Fruit fly (Drosophila melanogaster) ovary, adult (tissue): ENCODE measurements around the gene Ppm1.

Source experiments
- CG17801 ChIP-seq: fragments of 200-800 bp; optimal IDR thresholded peaks from 2 replicates; lab custom pipeline; 2019; ENCODE audit warnings: missing biosample characterization, mild to moderate bottlenecking, missing genetic modification characterization, moderate library complexity; ENCODE audit not compliant: partially characterized antibody

Gene Ppm1

DNA sequence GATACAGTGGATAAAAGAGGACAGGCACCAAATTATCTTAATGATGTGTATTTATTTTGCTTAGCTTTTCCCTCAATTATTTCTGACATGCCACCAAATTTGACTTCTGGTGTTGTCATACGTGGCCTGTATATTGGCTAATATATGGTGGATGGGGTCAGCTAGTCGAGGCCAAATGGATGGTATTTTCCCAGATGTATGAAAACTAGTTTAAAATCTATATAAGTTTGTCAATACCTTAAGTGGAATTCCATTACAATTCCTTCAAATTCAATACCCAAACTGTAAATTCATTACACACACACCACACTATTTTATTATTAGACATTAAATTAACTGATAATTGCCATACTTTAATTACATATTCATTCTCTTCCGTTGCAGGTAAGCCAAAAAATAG, 29.3 kb upstream of the Ppm1 start:
- no peak for TF ChIP-seq CG17801 (GFP tag; lab: Kevin White, UChicago)

DNA sequence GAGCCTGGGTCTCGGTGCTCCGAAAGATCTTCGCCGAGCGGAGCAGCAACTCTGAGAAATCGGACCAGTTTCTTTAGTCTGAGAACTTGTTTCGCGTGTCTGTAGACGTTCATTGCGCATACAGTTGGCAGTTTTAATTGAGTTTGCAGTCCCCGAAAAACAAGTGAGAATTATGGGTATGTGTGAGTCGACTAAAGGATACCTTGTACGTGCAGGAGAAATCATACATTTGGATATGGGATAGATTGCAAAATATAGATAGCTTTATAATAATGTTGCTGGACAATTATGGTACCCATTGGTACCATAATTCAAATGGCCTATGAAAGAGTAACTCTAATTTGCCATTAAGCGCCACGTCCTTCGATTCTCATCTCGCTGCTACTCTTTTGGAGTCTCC, 28.7 kb upstream of the Ppm1 start:
- TF ChIP-seq CG17801 (GFP tag; lab: Kevin White, UChicago), result no peak

DNA sequence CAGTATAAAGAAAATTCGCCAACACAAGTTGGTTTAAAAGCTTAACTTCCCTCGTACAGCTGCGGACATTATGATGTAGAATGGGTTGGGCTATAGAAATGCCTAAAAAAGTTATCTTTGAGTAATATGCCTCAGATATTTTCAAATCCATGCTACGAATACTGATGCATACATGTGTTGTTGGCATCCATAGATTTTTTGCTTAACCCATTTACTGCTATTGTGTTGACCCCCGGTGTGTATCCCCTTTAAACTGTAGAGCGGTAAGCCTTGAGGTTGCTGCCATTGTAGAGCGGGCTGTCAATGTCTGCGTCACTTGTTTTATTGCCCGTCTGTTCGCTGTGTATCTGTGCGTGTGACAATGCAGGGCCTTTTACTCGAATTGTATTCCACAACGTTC, 28.2 kb upstream of the Ppm1 start:
- peak; percentile 87 for TF ChIP-seq CG17801 (GFP tag; lab: Kevin White, UChicago)

DNA sequence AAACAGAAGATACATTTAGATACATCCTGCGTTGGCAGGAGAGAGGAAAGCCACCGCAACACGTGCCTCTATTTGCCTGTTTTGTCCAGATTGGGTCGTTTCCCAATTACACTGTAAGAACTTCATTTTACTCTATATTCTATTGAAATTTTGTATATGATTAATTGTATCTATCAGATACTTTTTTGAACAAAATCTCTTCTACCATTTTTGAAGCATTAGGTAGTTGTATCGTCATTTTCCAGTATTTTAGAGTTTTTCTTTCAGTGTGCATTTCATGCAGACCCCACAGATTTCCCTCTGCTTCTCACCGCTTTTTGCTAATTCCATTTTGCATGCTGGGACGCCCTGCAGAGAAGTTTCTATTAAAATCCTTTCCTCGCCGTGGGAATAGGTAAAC, 26.6 kb upstream of the Ppm1 start:
- TF ChIP-seq CG17801 (GFP tag; lab: Kevin White, UChicago), result no peak

DNA sequence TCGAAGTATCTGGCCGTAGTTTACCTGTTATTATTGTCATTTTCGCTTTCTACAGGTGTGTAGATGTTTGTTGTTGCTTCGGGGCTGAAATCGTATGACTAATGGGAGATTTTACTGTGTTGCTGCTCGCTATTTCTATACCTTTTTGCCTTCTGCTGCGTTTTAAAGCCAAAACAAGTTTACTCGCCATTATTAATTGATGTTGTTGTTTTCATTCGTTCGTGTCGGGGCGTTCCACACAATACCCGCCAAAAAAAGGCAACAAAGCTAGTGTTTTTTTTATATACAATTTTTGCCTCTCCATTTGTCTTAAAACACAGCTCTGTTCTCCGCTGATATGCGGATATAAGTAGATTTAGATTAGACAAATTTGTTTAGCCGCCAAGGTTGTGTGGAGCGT, 25.8 kb upstream of the Ppm1 start:
- no peak for TF ChIP-seq CG17801 (GFP tag; lab: Kevin White, UChicago)

DNA sequence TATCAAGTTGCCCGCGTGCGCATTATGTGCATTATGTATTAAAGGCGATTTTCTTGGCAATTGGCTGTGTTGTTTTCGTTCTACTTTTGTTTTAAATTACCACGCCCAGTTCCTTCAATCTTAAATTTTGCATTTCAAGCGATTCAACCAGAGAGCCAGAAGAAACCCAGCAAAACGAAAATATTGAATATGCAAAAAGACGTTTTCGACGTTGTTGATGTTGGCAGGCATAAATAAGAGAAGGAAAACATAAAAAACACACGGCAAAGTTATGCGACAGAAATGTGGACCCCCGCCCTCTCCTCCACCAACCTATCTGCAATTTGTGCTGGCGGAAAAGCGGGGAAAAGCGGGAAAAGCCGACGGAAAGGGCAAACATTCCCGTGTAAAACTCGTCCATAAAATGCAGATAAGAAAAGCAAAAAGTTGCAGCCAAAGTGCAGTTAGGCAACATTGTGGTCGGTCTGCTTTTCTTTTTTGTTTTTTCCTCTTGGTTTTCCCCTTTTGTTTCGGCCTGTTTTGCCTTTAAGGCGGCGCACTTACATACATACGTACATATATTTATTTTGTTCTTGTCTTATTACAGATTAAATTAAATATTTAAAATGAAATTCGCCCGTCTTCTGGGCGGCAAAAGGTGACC, 25.1 kb upstream of the Ppm1 start:
- no peak for TF ChIP-seq CG17801 (GFP tag; lab: Kevin White, UChicago)

DNA sequence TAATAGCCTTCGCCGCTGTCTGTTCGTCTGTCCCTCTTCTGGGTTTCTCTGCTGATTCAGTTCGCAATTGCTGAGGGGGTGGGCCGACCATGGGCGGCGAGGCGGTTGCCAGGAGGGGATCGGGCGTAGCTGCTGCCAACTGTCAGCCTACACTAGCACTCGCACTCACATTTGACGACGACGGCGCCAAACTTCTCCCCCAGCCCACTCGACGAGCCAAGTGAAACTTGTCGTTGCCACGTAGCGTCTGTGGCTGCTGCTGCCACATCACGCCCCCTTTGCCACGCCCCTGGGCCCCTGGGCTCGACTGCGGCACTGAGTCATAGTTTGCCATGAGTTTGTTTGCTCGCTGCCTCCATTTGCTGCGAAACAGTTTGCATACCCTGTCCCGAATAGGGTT, 23.8 kb upstream of the Ppm1 start:
- no peak for TF ChIP-seq CG17801 (GFP tag; lab: Kevin White, UChicago)

DNA sequence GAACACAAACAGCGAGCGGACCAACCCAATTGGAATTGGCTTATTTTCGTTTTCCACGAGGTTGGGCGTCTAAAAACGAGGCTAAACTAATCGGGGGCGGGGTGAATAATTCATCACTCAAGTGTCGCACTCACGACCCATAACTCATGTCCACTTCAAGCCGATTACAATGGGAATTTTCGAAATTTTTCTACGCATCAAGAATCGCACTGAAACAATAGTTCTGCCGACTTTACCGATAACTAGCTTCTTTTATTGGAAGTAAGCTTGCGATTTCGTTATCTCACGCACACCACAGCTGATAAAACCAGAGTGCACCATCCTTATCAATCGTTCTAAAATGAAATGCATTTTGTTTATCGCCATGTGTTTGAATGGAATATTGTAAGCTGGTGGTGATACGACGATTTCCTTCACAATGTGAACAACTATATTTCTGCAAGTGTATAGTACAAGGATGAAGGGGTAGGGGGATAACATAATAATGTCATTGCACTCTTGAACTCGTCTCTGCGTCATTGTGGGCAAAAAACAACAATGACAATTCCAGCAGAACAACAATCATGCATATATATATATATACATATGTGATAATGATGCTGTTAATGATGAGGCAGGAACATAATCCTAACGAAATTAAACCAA, 21.6 kb upstream of the Ppm1 start:
- no peak for TF ChIP-seq CG17801 (GFP tag; lab: Kevin White, UChicago)

DNA sequence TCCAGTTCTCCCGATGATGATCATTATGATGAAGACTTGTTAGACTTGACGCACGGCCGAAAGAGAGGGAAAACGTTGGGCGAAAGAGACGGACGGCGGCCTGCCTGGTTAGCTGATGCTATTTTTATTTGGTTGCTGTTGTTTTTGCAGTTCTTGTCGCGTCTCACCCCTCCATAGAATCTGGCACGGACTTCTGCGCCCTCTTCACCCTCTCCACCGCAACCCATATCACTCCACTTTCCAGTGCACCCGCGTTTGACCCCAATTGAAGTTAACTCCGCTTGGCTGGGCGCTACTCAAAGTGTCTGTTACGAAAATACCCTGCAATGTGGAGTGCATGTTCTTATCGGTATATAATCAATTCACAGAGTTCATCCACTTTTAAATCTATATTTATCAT, 20.0 kb upstream of the Ppm1 start:
- TF ChIP-seq CG17801 (GFP tag; lab: Kevin White, UChicago), result no peak

DNA sequence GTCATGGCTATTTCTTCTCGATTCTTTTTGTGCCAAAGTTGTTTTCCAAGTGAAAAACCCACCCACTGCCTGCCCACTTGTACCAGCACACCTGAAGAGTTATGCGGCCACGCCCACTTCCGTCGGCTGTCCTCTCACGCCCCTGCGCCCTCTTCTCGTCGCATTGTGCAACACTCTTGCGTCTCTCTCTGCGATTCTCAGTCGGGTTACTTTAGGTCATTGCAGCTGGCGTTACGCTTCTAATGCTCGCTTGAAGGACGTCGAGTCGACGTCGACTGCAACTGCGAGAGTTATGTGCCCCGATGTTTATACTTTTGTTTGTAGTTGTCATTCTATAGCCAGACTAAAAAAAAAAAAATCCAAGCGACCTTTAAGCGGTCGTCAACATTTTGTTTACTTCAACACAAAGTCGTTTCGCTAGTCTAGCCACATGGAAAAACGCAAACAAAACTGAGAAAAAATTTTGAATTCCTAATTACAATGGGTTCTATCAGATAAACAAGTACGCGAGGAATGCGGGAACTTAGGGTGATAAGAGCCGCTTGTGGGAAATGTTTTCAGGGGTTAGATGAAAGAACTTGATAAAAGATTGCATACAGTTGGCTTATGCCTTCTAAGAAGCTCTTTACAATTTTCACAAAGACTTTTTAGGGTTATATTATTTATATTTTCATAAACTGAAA, 19.2 kb upstream of the Ppm1 start:
- TF ChIP-seq CG17801 (GFP tag; lab: Kevin White, UChicago), result no peak

DNA sequence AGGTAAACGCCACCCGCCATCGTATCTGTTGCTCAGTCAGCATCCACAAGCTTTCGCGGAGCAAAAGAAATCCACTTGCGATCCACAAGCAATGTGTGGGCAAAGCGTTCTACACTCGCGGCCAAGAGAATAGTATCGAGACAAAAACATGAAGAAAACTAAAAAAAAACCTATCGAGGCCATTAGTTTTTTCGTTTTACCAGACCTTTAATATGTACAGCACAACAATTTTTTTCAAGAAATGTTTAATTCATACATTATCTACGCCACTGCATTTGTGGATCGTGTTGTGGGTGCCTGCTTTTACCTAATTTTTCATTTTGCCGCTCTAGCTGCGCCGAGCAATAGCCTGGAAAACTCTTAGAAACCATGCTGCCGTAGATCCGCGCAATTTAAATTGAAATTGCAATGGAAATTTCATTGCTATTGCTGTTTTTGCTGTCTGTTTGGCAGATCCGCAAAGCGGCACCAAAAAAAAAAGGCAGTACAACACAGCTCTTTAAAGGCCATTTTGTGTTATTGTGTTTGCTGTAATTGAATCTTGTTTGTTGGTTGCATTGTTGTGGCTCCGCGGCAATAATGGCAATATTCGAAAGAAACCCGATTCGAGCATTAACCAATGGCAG, 18.0 kb upstream of the Ppm1 start:
- no peak for TF ChIP-seq CG17801 (GFP tag; lab: Kevin White, UChicago)

DNA sequence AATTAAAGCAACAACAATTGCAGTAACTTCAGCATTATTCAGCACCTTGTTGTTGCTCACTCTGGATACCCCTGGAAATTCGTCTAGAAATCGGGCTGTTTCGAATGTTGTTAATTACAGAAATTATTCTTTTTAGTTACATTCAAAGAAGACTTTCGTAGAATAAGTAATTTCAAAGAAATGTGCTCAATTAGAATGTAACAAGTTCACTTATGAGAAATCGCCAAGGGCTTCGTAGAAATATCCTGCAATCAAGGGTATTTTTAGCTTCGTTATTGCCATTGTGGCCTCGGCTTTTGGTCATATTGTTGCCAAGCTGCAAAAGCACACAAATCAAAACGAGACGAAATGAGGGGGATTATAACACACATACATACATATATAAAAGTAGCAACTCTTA, 17.2 kb upstream of the Ppm1 start:
- TF ChIP-seq CG17801 (GFP tag; lab: Kevin White, UChicago), result peak; percentile 82

DNA sequence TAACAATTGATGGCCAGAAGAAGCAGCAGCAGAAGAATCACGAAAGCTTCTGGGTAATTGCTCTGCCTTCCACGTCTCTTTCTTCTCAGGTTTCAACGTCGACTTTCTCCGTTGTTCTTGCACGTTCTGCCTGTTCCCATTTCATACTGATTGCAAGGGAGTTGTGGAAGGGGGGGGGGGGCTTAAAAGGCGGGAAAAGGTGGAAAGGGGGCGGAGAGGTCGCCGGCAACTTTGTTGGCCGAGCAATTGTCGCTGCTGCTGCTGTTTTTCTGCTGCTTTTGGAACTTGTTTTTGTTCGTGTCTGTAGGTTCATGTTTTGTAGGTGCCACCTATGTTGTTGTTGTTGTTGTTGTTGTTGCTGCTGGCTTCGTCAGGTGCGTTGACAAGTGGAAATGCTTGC, 15.6 kb upstream of the Ppm1 start:
- no peak for TF ChIP-seq CG17801 (GFP tag; lab: Kevin White, UChicago)

DNA sequence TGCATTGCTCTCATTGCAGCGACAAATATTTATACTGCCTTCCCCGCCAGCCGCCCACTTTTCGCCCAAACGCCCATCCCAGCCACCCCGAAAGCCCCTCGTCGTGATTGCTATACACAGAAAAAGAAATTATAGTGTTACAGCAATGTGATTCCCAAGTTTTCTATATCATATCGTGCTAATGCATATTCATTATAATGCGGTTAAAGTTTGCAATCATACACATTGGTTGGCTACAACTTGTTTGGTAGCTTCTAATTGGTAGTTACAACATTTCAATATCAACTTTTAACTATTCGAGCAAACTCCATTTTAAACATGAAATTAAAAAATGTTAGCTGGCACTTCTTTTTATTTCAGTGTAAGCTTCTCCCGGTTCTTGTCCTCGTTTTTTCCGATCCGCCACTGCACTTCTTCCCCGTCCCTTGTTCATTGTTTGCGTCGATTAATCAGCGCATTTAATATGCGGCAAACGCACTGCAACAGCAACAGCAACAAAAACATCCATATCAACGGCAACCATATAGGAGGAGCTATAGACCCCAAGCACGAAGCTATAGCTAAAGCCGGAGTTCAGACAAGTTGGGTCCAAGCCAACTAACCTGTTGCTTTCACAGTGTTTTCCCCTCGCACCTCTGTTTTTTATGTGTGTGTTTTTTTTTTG, 15.0 kb upstream of the Ppm1 start:
- TF ChIP-seq CG17801 (GFP tag; lab: Kevin White, UChicago), result peak; percentile 1

DNA sequence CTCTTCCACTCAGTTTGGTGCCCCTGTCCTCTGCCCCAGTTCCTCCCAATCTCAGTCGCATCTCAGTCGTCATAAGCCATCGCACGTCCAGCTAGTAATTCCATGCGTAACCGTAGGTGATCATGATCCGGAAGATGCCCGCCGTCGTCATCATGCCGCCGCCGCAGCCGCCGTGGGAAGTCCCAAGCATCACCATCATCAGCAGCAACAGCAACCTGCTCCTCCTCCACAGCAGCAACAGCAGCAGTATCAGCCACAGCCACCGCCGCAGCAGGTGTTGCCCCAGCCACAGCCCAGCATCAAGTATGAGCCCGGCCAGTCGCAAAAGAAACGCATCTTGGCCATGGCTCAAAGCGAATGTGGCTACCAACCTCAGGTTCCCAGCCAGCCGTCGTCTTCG, 8.2 kb upstream of the Ppm1 start:
- no peak for TF ChIP-seq CG17801 (GFP tag; lab: Kevin White, UChicago)
